Worm (Caenorhabditis elegans): ENCODE results near the gene cux-7.

cux-7 gene

ce11 chrIII:7570083-7570695 lies 49.5 kb upstream of the cux-7 start, which contains the start of gene R13A5.7 (continued):
- TF ChIP-seq let-607 (tag; optimal IDR thresholded peaks at IDR 0.05): peak in 1 of 2 experiments; percentile 26
- TF ChIP-seq sdz-38 (tag; optimal IDR thresholded peaks at IDR 0.05): no peak
- no peak for TF ChIP-seq ceh-91 (GFP tag; IDR thresholded peaks at IDR 0.05)
- no peak for TF ChIP-seq ceh-40 (GFP tag; IDR thresholded peaks at IDR 0.05)
- no peak for TF ChIP-seq ztf-28 (GFP tag; IDR thresholded peaks at IDR 0.05)
- 0 out of 2 replicates have a peak, but pooled peaks have one; percentile 17 for TF ChIP-seq K11D2.4 (GFP tag; IDR thresholded peaks at IDR 0.05)
- no peak for TF ChIP-seq F37B4.10 (GFP tag; IDR thresholded peaks at IDR 0.05)
- TF ChIP-seq cebp-2 (GFP tag; IDR thresholded peaks at IDR 0.05): no peak
- no peak for TF ChIP-seq lsy-27 (tag; optimal IDR thresholded peaks at IDR 0.05; ENCODE audit: borderline replicate concordance, insufficient read depth)
- no peak for TF ChIP-seq mes-4 (tag; optimal IDR thresholded peaks at IDR 0.05)
- TF ChIP-seq dox-1 (GFP tag; IDR thresholded peaks at IDR 0.05): no peak
- TF ChIP-seq F57C9.4 (tag; optimal IDR thresholded peaks at IDR 0.05): no peak
- no peak for TF ChIP-seq snpc-4 (GFP tag; optimal IDR thresholded peaks at IDR 0.05)
- peak in 3 of 4 experiments; percentile 6 to 68 (median 59) for TF ChIP-seq snpc-4 (tag; optimal IDR thresholded peaks at IDR 0.05)
- no peak for TF ChIP-seq tbx-9 (tag; optimal IDR thresholded peaks at IDR 0.05; ENCODE audit: borderline replicate concordance)
- 0 out of 2 replicates have a peak, but pooled peaks have one; percentile 47 for TF ChIP-seq aptf-2 (GFP tag; conservative IDR thresholded peaks at IDR 0.05)
- peak; percentile 10 for TF ChIP-seq unc-62 (GFP tag; optimal IDR thresholded peaks at IDR 0.05)
- no peak for TF ChIP-seq ekl-4 (GFP tag; IDR thresholded peaks at IDR 0.05)
- TF ChIP-seq K12H6.12 (tag; optimal IDR thresholded peaks at IDR 0.05): peak; percentile 64
- TF ChIP-seq nfya-1 (tag; optimal IDR thresholded peaks at IDR 0.05; ENCODE audit: borderline replicate concordance, insufficient read depth): no peak
- no peak for TF ChIP-seq dpl-1 (GFP tag; optimal IDR thresholded peaks at IDR 0.05)
- TF ChIP-seq chd-7 (tag; optimal IDR thresholded peaks at IDR 0.05): peak; percentile 69
- TF ChIP-seq ztf-26 (tag; optimal IDR thresholded peaks at IDR 0.05): no peak
- TF ChIP-seq akir-1 (GFP tag; optimal IDR thresholded peaks at IDR 0.05): no peak
- TF ChIP-seq ceh-58 (GFP tag; IDR thresholded peaks at IDR 0.05): no peak
- TF ChIP-seq ceh-27 (GFP tag; optimal IDR thresholded peaks at IDR 0.05): peak; percentile 80
- no peak for TF ChIP-seq F49E8.2 (tag; optimal IDR thresholded peaks at IDR 0.05; ENCODE audit: insufficient read depth)
- no peak for TF ChIP-seq aptf-3 (GFP tag; IDR thresholded peaks at IDR 0.05)
- no peak for TF ChIP-seq mel-28 (tag; optimal IDR thresholded peaks at IDR 0.05; ENCODE audit: borderline replicate concordance)
- TF ChIP-seq lir-1 (GFP tag; conservative IDR thresholded peaks at IDR 0.05): no peak
- TF ChIP-seq ceh-79 (tag; optimal IDR thresholded peaks at IDR 0.05): no peak
- TF ChIP-seq ztf-18 (tag; optimal IDR thresholded peaks at IDR 0.05): peak; percentile 57
- peak; percentile 36 for TF ChIP-seq nhr-90 (tag; optimal IDR thresholded peaks at IDR 0.05)
- no peak for TF ChIP-seq Y56A3A.18 (GFP tag; IDR thresholded peaks at IDR 0.05)
- TF ChIP-seq tlf-1 (GFP tag; optimal IDR thresholded peaks at IDR 0.05): peak; percentile 28
- TF ChIP-seq snpc-3.4 (tag; optimal IDR thresholded peaks at IDR 0.05): no peak
- 0 out of 2 replicates have a peak, but pooled peaks have one; percentile 3 for TF ChIP-seq hmg-20 (GFP tag; IDR thresholded peaks at IDR 0.05)
- TF ChIP-seq nhr-27 (tag; optimal IDR thresholded peaks at IDR 0.05): no peak
- TF ChIP-seq rcor-1 (GFP tag; IDR thresholded peaks at IDR 0.05): 0 out of 2 replicates have a peak, but pooled peaks have one; percentile 27
- no peak for TF ChIP-seq B0019.2 (GFP tag; conservative IDR thresholded peaks at IDR 0.05)
- no peak for TF ChIP-seq pha-4 (tag; optimal IDR thresholded peaks at IDR 0.05)
- TF ChIP-seq snpc-1.1 (tag; optimal IDR thresholded peaks at IDR 0.05; ENCODE audit: insufficient read depth): no peak
- TF ChIP-seq rpc-1 (optimal IDR thresholded peaks at IDR 0.05): no peak
- no peak for TF ChIP-seq rpc-1 (tag; optimal IDR thresholded peaks at IDR 0.05)
- no peak for TF ChIP-seq xnd-1 (tag; optimal IDR thresholded peaks at IDR 0.05)
- peak; percentile 36 for TF ChIP-seq tbp1 (GFP tag; optimal IDR thresholded peaks at IDR 0.05)
- peak; percentile 42; the same call in 1 of the 2 replicates for TF ChIP-seq egrh-3 (GFP tag; IDR thresholded peaks at IDR 0.05)
- TF ChIP-seq lin-54 (GFP tag; optimal IDR thresholded peaks at IDR 0.05): peak; percentile 69
